Worm (Caenorhabditis elegans) whole organism, mixed stage, embryonic: ENCODE measurements around the gene B0457.4.

ENCODE experiments used
- M03D4.4 ChIP-seq: sonication (generic microtip); optimal IDR thresholded peaks from 2 replicates; lab custom pipeline; 2017; ENCODE audit warnings: mild to moderate bottlenecking, missing genetic modification characterization, missing compliant biosample characterization
- bed-3 ChIP-seq: fragments of 200-800 bp; sonication (Bioruptor generic); optimal IDR thresholded peaks from 3 replicates; lab custom pipeline; 2018; ENCODE audit warnings: mild to moderate bottlenecking, missing genetic modification characterization, moderate library complexity, missing compliant biosample characterization
- blmp-1 ChIP-seq: fragments of 150-350 bp; optimal IDR thresholded peaks from 2 replicates; lab custom pipeline; 2014; ENCODE audit warnings: missing biosample characterization, missing genetic modification characterization
- ceh-39 ChIP-seq: fragments of 150-350 bp; optimal IDR thresholded peaks from 2 replicates; lab custom pipeline; 2014; ENCODE audit warnings: missing biosample characterization, missing genetic modification characterization
- ceh-43 ChIP-seq: fragments of 200-800 bp; sonication (Bioruptor generic); optimal IDR thresholded peaks from 2 replicates; lab custom pipeline; 2018; ENCODE audit warnings: mild to moderate bottlenecking, missing genetic modification characterization, moderate library complexity, missing compliant biosample characterization
- ceh-83 ChIP-seq: fragments of 200-800 bp; sonication (Bioruptor generic); optimal IDR thresholded peaks from 2 replicates; lab custom pipeline; 2018; ENCODE audit warnings: mild to moderate bottlenecking, missing genetic modification characterization, missing compliant biosample characterization
- ces-1 ChIP-seq: fragments of 150-350 bp; optimal IDR thresholded peaks from 2 replicates; lab custom pipeline; 2014; ENCODE audit warnings: missing biosample characterization, missing genetic modification reagents, missing genetic modification characterization
- cnd-1 ChIP-seq: fragments of 200-800 bp; sonication (Bioruptor generic); optimal IDR thresholded peaks from 2 replicates; lab custom pipeline; 2018; ENCODE audit warnings: mild to moderate bottlenecking, missing genetic modification characterization, missing compliant biosample characterization
- drap-1 ChIP-seq: fragments of 200-800 bp; sonication (Bioruptor generic); optimal IDR thresholded peaks from 3 replicates; lab custom pipeline; 2018; ENCODE audit warnings: mild to moderate bottlenecking, missing genetic modification characterization, missing compliant biosample characterization
- elt-1 ChIP-seq: sonication (generic microtip); optimal IDR thresholded peaks from 2 replicates; lab custom pipeline; 2017; ENCODE audit warnings: missing genetic modification characterization, mild to moderate bottlenecking, missing compliant biosample characterization, antibody characterized with exemption, moderate library complexity, borderline replicate concordance; ENCODE audit not compliant: insufficient read depth
- elt-3 ChIP-seq: fragments of 150-350 bp; optimal IDR thresholded peaks from 2 replicates; lab custom pipeline; 2014; ENCODE audit warnings: missing biosample characterization, missing genetic modification characterization
- flh-1 ChIP-seq: fragments of 200-800 bp; sonication (Bioruptor generic); optimal IDR thresholded peaks from 2 replicates; lab custom pipeline; 2018; ENCODE audit warnings: mild to moderate bottlenecking, missing genetic modification characterization, moderate library complexity, missing compliant biosample characterization
- ham-2 ChIP-seq: fragments of 200-800 bp; sonication (Bioruptor generic); optimal IDR thresholded peaks from 2 replicates; lab custom pipeline; 2018; ENCODE audit warnings: mild to moderate bottlenecking, missing genetic modification characterization, missing compliant biosample characterization
- hlh-1 ChIP-seq: fragments of 150-350 bp; optimal IDR thresholded peaks from 2 replicates; lab custom pipeline; 2014; ENCODE audit warnings: missing biosample characterization, missing genetic modification reagents, missing genetic modification characterization
- lin-32 ChIP-seq: fragments of 200-800 bp; sonication (Bioruptor generic); optimal IDR thresholded peaks from 2 replicates; lab custom pipeline; 2018; ENCODE audit warnings: mild to moderate bottlenecking, missing genetic modification characterization, missing compliant biosample characterization
- lsy-2 ChIP-seq: fragments of 150-350 bp; optimal IDR thresholded peaks from 2 replicates; lab custom pipeline; 2014; ENCODE audit warnings: missing biosample characterization, missing genetic modification characterization
- mep-1 ChIP-seq: fragments of 150-350 bp; optimal IDR thresholded peaks from 2 replicates; lab custom pipeline; 2017; ENCODE audit warnings: missing biosample characterization, missing genetic modification reagents, missing genetic modification characterization, inconsistent platforms
- mls-2 ChIP-seq: sonication (generic microtip); optimal IDR thresholded peaks from 2 replicates; lab custom pipeline; 2016; ENCODE audit warnings: mild to moderate bottlenecking, missing genetic modification characterization, moderate library complexity, missing compliant biosample characterization
- nhr-12 ChIP-seq: fragments of 150-350 bp; optimal IDR thresholded peaks from 2 replicates; lab custom pipeline; 2014; ENCODE audit warnings: missing biosample characterization, missing genetic modification characterization
- nhr-2 ChIP-seq: fragments of 150-350 bp; optimal IDR thresholded peaks from 2 replicates; lab custom pipeline; 2014; ENCODE audit warnings: missing biosample characterization, missing genetic modification characterization
- nhr-237 ChIP-seq: fragments of 150-350 bp; optimal IDR thresholded peaks from 2 replicates; lab custom pipeline; 2014; ENCODE audit warnings: missing biosample characterization, missing genetic modification characterization
- nhr-28 ChIP-seq: fragments of 150-350 bp; optimal IDR thresholded peaks from 2 replicates; lab custom pipeline; 2014; ENCODE audit warnings: missing biosample characterization, missing genetic modification characterization
- sem-2 ChIP-seq: fragments of 200-800 bp; sonication (Bioruptor generic); optimal IDR thresholded peaks from 2 replicates; lab custom pipeline; 2018; ENCODE audit warnings: mild to moderate bottlenecking, missing genetic modification characterization, missing compliant biosample characterization
- snpc-4 ChIP-seq: fragments of 150-350 bp; optimal IDR thresholded peaks from 2 replicates; lab custom pipeline; 2014; ENCODE audit warnings: missing biosample characterization, missing genetic modification characterization
- sptf-1 ChIP-seq: sonication (generic microtip); optimal IDR thresholded peaks from 2 replicates; lab custom pipeline; 2017; ENCODE audit warnings: mild to moderate bottlenecking, missing genetic modification characterization, moderate library complexity, missing compliant biosample characterization
- tbx-8 ChIP-seq: fragments of 200-800 bp; sonication (Bioruptor generic); optimal IDR thresholded peaks from 2 replicates; lab custom pipeline; 2018; ENCODE audit warnings: mild to moderate bottlenecking, missing genetic modification characterization, moderate library complexity, missing compliant biosample characterization
- unc-120 ChIP-seq: sonication (generic microtip); optimal IDR thresholded peaks from 2 replicates; lab custom pipeline; 2017; ENCODE audit warnings: missing genetic modification characterization, missing compliant biosample characterization; ENCODE audit not compliant: poor library complexity, severe bottlenecking
- unc-39 ChIP-seq: fragments of 150-350 bp; optimal IDR thresholded peaks from 2 replicates; lab custom pipeline; 2014; ENCODE audit warnings: missing biosample characterization, missing genetic modification characterization
- unc-62 ChIP-seq: fragments of 150-350 bp; optimal IDR thresholded peaks from 2 replicates; lab custom pipeline; 2014; ENCODE audit warnings: missing biosample characterization, missing genetic modification reagents, missing genetic modification characterization
- zip-8 ChIP-seq: fragments of 150-350 bp; optimal IDR thresholded peaks from 2 replicates; lab custom pipeline; 2014; ENCODE audit warnings: missing biosample characterization, missing genetic modification characterization
- ztf-11 ChIP-seq: fragments of 150-350 bp; optimal IDR thresholded peaks from 2 replicates; lab custom pipeline; 2014; ENCODE audit warnings: missing biosample characterization, missing genetic modification characterization

The B0457.4 gene

DNA sequence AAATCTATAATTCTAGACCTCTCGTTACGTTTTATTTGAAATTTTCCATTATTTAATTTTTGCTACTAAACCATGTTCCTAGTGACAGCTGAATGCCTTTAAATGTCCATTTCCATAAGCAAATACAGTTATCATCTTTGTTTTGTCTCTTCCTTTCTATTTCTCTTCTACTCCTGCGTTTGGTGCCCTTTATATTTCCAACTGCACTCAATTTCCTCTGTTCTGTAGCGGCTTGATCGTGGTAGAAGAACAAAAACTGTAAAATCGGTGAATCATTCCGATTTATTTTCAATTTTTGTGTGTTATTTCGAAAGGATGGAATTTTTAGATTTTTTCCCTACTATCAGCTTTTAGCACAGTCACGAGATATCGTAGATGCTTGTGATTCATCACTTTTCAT is 15.9 kb downstream of the B0457.4 start:
- TF ChIP-seq mls-2 (no peak), drap-1 (GFP tag; lab: Kevin White, UChicago) (no peak), unc-39 (tag; lab: Kevin White, UChicago) (no peak), elt-3 (tag; lab: Kevin White, UChicago) (no peak), M03D4.4 (tag; lab: Kevin White, UChicago) (no peak), zip-8 (no peak), flh-1 (no peak), ztf-11 (tag; lab: Kevin White, UChicago) (no peak)
- TF ChIP-seq, all 35 proteins: peak for 0

DNA sequence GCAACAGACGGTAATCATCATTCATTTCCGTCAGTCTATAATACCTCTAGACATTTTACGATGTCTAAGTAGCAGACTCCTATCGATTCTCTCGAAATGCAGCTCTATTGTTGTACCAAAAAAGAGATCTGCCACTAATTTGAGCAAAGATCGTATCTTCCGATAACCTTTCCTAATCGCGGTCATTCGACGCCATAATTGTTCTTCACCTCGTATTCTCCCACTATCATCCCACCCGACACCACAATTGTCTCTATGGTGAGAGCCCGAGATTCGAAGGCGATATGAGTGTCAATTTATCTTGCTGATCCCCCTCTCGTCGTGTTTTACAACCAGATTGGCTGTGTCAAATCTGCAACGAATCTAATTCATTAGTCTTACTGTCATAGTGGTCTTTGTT is 16.4 kb downstream of the B0457.4 start:
- no peak for TF ChIP-seq blmp-1 (tag; lab: Kevin White, UChicago)
- no peak for TF ChIP-seq ces-1 (GFP tag; lab: Kevin White, UChicago)
- TF ChIP-seq elt-1 (tag; lab: Kevin White, UChicago), result peak; percentile 90
- peak; percentile 57 for TF ChIP-seq nhr-2 (tag; lab: Kevin White, UChicago)
- TF ChIP-seq hlh-1, result peak; percentile 6
- no peak for TF ChIP-seq ztf-11 (tag; lab: Kevin White, UChicago)
- no peak for TF ChIP-seq lsy-2 (tag; lab: Kevin White, UChicago)

DNA sequence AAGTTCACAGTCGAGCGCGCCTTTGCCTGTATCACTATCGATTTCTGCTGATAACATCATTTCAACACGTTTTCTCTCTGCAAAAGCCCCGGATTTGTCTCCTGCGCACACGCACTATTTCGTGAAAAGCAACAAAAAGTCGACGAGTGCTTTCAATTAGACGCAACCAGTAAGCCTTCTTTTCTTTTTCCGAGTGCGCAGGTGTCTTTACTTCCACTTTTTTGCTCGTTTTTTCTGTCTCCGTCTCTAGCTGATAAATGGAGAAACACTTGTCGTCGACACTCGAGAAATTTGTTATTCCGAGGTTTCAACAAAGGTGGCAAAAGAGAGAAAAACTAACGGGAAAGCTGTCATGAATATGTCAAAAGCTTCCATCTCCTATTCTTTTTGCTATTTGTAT is 20.2 kb downstream of the B0457.4 start:
- TF ChIP-seq hlh-1, result peak; percentile 51
- TF ChIP-seq lin-32 (GFP tag; lab: Kevin White, UChicago), result no peak
- no peak for TF ChIP-seq ceh-43 (GFP tag; lab: Kevin White, UChicago)

DNA sequence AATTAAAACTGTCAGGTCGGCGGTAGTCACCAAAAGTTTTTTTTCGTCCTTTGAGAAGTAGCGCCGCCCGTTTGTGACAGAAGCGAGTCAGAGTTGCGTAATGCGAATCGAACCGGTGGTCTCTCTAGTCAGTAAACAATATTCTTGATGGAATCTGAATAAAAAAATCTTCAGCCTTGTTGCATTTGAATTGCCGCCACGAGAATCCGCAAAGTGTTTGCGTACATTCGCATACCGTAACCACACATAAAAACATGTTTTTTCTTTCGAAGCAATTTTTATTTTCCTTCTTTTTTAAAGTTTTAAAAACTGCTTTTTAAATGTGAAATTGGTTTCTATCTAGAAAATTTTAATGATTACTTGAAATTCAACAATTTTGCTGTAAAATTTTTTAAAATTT is 20.8 kb downstream of the B0457.4 start:
- TF ChIP-seq blmp-1 (tag; lab: Kevin White, UChicago), result no peak
- TF ChIP-seq snpc-4 (tag; lab: Kevin White, UChicago), result no peak
- TF ChIP-seq unc-120 (tag; lab: Kevin White, UChicago), result no peak
- peak; percentile 63 for TF ChIP-seq lsy-2 (tag; lab: Kevin White, UChicago)
- TF ChIP-seq mep-1 (tag; lab: Kevin White, UChicago), result no peak
- no peak for TF ChIP-seq nhr-28 (tag; lab: Kevin White, UChicago)
- no peak for TF ChIP-seq sem-2 (GFP tag; lab: Kevin White, UChicago)
- TF ChIP-seq ceh-39, result no peak
- no peak for TF ChIP-seq ham-2 (GFP tag; lab: Kevin White, UChicago)

DNA sequence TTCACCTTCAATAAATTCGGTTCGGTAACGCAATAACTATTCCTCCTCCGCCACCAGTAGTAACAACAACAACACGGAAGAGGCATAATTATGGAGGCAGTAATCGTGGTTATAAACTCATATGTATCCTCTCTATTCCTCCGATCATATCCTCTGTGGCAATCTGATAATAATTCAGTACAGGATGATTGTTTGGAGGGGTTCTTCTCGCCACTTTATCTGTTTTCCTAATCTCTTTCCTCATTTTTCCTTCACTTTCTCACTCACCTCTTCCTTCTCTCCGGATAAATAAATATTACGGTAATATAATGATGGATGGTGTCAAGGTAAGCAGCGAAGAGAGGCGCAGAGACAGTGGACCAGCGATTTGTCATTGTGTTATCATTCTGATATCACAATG is 21.3 kb downstream of the B0457.4 start:
- TF ChIP-seq nhr-12 (no peak), M03D4.4 (tag; lab: Kevin White, UChicago) (no peak), nhr-237 (tag; lab: Kevin White, UChicago) (no peak), cnd-1 (tag; lab: Kevin White, UChicago) (no peak), tbx-8 (GFP tag; lab: Kevin White, UChicago) (no peak), bed-3 (GFP tag; lab: Kevin White, UChicago) (no peak), unc-39 (tag; lab: Kevin White, UChicago) (no peak), ztf-11 (tag; lab: Kevin White, UChicago) (no peak), elt-1 (tag; lab: Kevin White, UChicago) (peak; percentile 91), elt-3 (tag; lab: Kevin White, UChicago) (peak; percentile 41), unc-62 (GFP tag; lab: Kevin White, UChicago) (peak; percentile 57), sptf-1 (tag; lab: Kevin White, UChicago) (no peak)

ce11 chrII:8890017-8890416 is 21.8 kb downstream of the B0457.4 start:
- TF ChIP-seq lin-32 (GFP tag; lab: Kevin White, UChicago) (no peak), tbx-8 (GFP tag; lab: Kevin White, UChicago) (no peak), blmp-1 (tag; lab: Kevin White, UChicago) (no peak), ham-2 (GFP tag; lab: Kevin White, UChicago) (no peak), elt-1 (tag; lab: Kevin White, UChicago) (no peak), nhr-12 (no peak), ceh-83 (GFP tag; lab: Kevin White, UChicago) (no peak), ceh-39 (no peak), unc-120 (tag; lab: Kevin White, UChicago) (no peak), flh-1 (no peak)
